Fruit fly (Drosophila melanogaster): ENCODE measurements around the gene CG13308.

Gene CG13308

DNA sequence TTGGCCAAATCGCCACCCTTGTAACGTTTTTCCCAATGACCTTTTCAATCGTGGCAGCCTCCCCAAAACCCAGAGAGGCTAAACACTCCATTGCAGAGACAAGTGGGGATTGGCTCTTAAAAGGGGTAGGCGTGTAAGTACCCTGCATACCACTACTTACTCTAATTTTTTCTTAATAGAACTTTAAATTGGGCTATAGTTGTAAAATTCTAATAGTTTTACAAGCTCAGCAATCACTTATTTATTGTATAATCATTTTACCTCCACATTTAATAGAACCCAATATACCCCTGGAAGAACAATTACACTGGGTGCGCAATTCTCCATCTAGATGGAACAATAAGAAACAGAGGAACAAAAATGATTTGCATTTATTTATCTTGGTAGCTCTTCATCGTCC is 33.4 kb downstream of the CG13308 start:
- TF ChIP-seq foxo (GFP tag; optimal IDR thresholded peaks at IDR 0.05) (peak in 1 of 2 experiments; percentile 74), Hnf4 (GFP tag; optimal IDR thresholded peaks at IDR 0.05) (peak; percentile 23), Mio (GFP tag; optimal IDR thresholded peaks at IDR 0.05) (no peak), ey (GFP tag; optimal IDR thresholded peaks at IDR 0.05) (peak; percentile 67), jim (GFP tag; optimal IDR thresholded peaks at IDR 0.05) (no peak), dsf (GFP tag; optimal IDR thresholded peaks at IDR 0.05; ENCODE audit: borderline replicate concordance) (no peak), Rel (GFP tag; optimal IDR thresholded peaks at IDR 0.05) (no peak), Rel (tag; optimal IDR thresholded peaks at IDR 0.05) (no peak), Hr78 (GFP tag; optimal IDR thresholded peaks at IDR 0.05) (no peak), h (GFP tag; optimal IDR thresholded peaks at IDR 0.05) (peak; percentile 76), Vsx2 (GFP tag; optimal IDR thresholded peaks at IDR 0.05; ENCODE audit: partially characterized antibody) (no peak), br (GFP tag; optimal IDR thresholded peaks at IDR 0.05) (peak; percentile 27), psq (GFP tag; optimal IDR thresholded peaks at IDR 0.05) (peak; percentile 41), HLH106 (tag; optimal IDR thresholded peaks at IDR 0.05) (peak; percentile 60), rgr (GFP tag; optimal IDR thresholded peaks at IDR 0.05) (peak; percentile 70), CG9705 (GFP tag; optimal IDR thresholded peaks at IDR 0.05) (no peak), woc (GFP tag; optimal IDR thresholded peaks at IDR 0.05) (peak; percentile 42), Dif (GFP tag; optimal IDR thresholded peaks at IDR 0.05; ENCODE audit: partially characterized antibody) (no peak), usp (GFP tag; optimal IDR thresholded peaks at IDR 0.05) (no peak), dmrt93B (GFP tag; optimal IDR thresholded peaks at IDR 0.05) (no peak), fru (GFP tag; optimal IDR thresholded peaks at IDR 0.05) (peak; percentile 66), OdsH (GFP tag; optimal IDR thresholded peaks at IDR 0.05) (peak; percentile 67), Hr83 (GFP tag; optimal IDR thresholded peaks at IDR 0.05; ENCODE audit: poor library complexity, severe bottlenecking) (no peak), pan (optimal IDR thresholded peaks at IDR 0.05) (no peak), GATAd (GFP tag; optimal IDR thresholded peaks at IDR 0.05) (no peak), sv (GFP tag; optimal IDR thresholded peaks at IDR 0.05) (peak; percentile 38), Sp1 (GFP tag; optimal IDR thresholded peaks at IDR 0.05) (peak; percentile 26)

DNA sequence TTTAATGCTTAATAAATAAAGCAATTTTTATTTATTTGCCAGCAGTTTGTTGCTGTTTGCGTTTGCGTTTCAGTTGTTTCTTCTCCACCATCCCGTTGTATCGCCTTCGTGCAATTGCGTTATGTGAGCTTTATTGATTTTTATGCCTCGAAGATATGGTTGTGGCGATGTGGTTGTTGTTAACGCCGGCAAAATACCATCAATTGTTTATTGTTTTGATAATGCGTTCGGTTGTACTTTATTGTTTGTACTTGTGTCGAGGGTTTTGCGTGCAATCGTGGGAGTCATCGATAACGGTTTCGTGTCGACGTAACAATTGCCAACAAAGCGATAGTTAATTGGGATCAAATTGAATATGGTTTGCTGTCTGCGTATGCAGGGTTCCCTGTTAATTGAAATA is 34.0 kb downstream of the CG13308 start:
- no peak for TF ChIP-seq Vsx2 (GFP tag; optimal IDR thresholded peaks at IDR 0.05; ENCODE audit: partially characterized antibody)
- peak; percentile 5 for TF ChIP-seq CrebA (GFP tag; optimal IDR thresholded peaks at IDR 0.05; ENCODE audit: borderline replicate concordance)
- no peak for TF ChIP-seq Rel (GFP tag; optimal IDR thresholded peaks at IDR 0.05)
- peak; percentile 74 for TF ChIP-seq Rel (tag; optimal IDR thresholded peaks at IDR 0.05)

DNA sequence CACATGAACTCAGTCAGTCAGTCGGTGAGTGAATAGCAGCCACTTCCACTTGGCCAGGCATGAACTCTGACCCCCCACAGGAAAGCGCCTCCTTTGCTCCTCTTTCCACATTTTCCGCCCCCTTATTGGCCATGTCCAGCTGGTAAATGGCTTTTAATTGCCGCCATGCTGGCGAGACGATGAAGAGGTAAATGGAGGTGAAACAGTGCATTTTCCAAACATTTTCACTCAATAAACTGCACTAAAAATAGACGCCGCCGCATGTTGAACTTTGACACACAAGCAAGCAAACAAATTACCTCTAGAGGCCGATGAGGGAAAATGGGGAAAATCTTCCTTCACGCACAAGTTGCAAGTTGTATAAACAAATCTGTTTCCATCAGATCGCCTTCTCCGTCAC is 41.5 kb downstream of the CG13308 start:
- TF ChIP-seq CrebA (GFP tag; optimal IDR thresholded peaks at IDR 0.05; ENCODE audit: borderline replicate concordance) (no peak), Hnf4 (GFP tag; optimal IDR thresholded peaks at IDR 0.05) (no peak), N (GFP tag; optimal IDR thresholded peaks at IDR 0.05) (no peak), woc (GFP tag; optimal IDR thresholded peaks at IDR 0.05) (no peak), dsf (GFP tag; optimal IDR thresholded peaks at IDR 0.05; ENCODE audit: borderline replicate concordance) (no peak), Hr78 (GFP tag; optimal IDR thresholded peaks at IDR 0.05) (no peak), lola (GFP tag; optimal IDR thresholded peaks at IDR 0.05) (no peak), sv (GFP tag; optimal IDR thresholded peaks at IDR 0.05) (no peak), psq (GFP tag; optimal IDR thresholded peaks at IDR 0.05) (no peak), Dfd (GFP tag; optimal IDR thresholded peaks at IDR 0.05) (no peak), dmrt93B (GFP tag; optimal IDR thresholded peaks at IDR 0.05) (no peak), usp (GFP tag; optimal IDR thresholded peaks at IDR 0.05) (no peak), Myc (optimal IDR thresholded peaks at IDR 0.05) (no peak), Vsx2 (GFP tag; optimal IDR thresholded peaks at IDR 0.05; ENCODE audit: partially characterized antibody) (no peak)

DNA sequence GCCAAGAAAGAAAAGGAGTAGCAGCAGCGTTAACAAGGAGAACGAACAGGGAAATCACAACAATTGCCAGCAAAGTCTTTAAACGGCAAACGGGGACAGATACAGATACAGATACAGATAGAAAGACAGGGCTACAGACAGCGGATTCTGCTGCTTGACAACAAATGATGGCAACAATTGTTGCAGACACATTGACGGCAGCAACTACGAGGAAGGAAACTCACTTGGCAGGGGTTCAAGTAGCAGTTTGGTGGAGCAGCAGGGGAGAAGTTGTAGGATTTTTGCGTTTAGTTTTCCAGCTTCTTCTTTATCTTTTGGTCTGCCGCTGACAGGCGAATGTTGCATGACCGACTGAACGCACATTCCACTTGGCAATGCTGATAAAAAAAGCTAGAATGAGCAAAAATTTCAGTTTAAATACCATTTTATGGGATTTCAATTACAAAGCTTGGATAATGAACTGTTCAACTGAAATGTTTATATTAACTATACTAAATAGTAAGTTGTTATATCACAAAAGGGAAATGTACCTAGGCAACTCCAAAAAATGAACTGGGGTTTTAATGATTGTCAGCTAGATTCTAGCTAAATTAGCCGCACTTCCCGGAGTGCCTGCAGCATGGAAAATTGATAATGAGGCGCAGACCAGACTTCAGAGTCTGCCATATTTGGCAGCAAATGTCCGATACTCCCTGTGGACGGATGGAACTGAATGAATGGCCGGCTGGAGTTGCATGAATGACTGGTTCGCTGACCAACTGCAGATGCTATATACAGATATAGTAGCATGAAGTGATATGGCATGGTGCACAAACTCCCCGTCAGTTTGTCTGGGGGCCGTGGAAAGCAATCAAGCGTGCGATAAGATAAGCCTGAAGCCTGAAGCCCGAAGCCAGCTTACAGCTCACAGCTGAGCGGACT is 42.7 kb downstream of the CG13308 start:
- TF ChIP-seq GATAd (GFP tag; optimal IDR thresholded peaks at IDR 0.05) (no peak), Dif (GFP tag; optimal IDR thresholded peaks at IDR 0.05; ENCODE audit: partially characterized antibody) (no peak), rgr (GFP tag; optimal IDR thresholded peaks at IDR 0.05) (no peak)

Measured in whole organism, wandering third instar larva.